Worm (Caenorhabditis elegans) whole organism, mixed stage, embryonic: Measurements from ENCODE around the gene srz-59.

Source experiments
- mep-1 ChIP-seq: fragments of 150-350 bp; optimal IDR thresholded peaks from 2 replicates; lab custom pipeline; 2017; ENCODE audit warnings: missing biosample characterization, missing genetic modification reagents, missing genetic modification characterization, inconsistent platforms
- nhr-12 ChIP-seq: fragments of 150-350 bp; optimal IDR thresholded peaks from 2 replicates; lab custom pipeline; 2014; ENCODE audit warnings: missing biosample characterization, missing genetic modification characterization
- nhr-76 ChIP-seq: sonication (generic microtip); optimal IDR thresholded peaks from 2 replicates; lab custom pipeline; 2017; ENCODE audit warnings: missing biosample characterization, missing genetic modification characterization
- snpc-4 ChIP-seq: fragments of 150-350 bp; optimal IDR thresholded peaks from 2 replicates; lab custom pipeline; 2014; ENCODE audit warnings: missing biosample characterization, missing genetic modification characterization
- sptf-1 ChIP-seq: sonication (generic microtip); optimal IDR thresholded peaks from 2 replicates; lab custom pipeline; 2017; ENCODE audit warnings: mild to moderate bottlenecking, missing genetic modification characterization, moderate library complexity, missing compliant biosample characterization
- unc-39 ChIP-seq: fragments of 150-350 bp; optimal IDR thresholded peaks from 2 replicates; lab custom pipeline; 2014; ENCODE audit warnings: missing biosample characterization, missing genetic modification characterization
- ztf-11 ChIP-seq: fragments of 150-350 bp; optimal IDR thresholded peaks from 2 replicates; lab custom pipeline; 2014; ENCODE audit warnings: missing biosample characterization, missing genetic modification characterization

ce11 chrIV:14083505-14083904, 48.4 kb upstream of the srz-59 start, which contains the start of gene F52B11.2:
- TF ChIP-seq ztf-11 (tag; lab: Kevin White, UChicago): no peak
- TF ChIP-seq mep-1 (tag; lab: Kevin White, UChicago): no peak
- no peak for TF ChIP-seq nhr-76 (tag; lab: Kevin White, UChicago)
- no peak for TF ChIP-seq sptf-1 (tag; lab: Kevin White, UChicago)
- no peak for TF ChIP-seq nhr-12 (tag; lab: Kevin White, UChicago)
- no peak for TF ChIP-seq snpc-4 (tag; lab: Kevin White, UChicago)
- no peak for TF ChIP-seq unc-39
